Comparison of ENCODE assay signal across 6 worm cellular contexts in genomic region chrIII:10621208-10621607, ce11.
TF ChIP-seq lines count a peak whose summit lies in the region.

TSS of gene lron-10 (minus strand) at chrIII:10621369.
TSS of gene hpr-9 (plus strand) at chrIII:10621551.

TF ChIP-seq in whole organism, L1 larva, 84 proteins besides CTCF, POLR2A, EP300 and RAD21 (continued from another document and continues in another):
- no peak for TF ChIP-seq ets-5 (GFP tag; IDR thresholded peaks at IDR 0.05; lab: Robert Waterston, UW)
- peak; percentile 84 for TF ChIP-seq xbp-1 (tag; optimal IDR thresholded peaks at IDR 0.05; lab: Kevin White, UChicago)
- peak; percentile 94 for TF ChIP-seq sox-4 (tag; optimal IDR thresholded peaks at IDR 0.05; lab: Kevin White, UChicago)
- TF ChIP-seq pqm-1 (tag; optimal IDR thresholded peaks at IDR 0.05; lab: Kevin White, UChicago), result no peak
- peak; percentile 77 for TF ChIP-seq efl-3 (GFP tag; optimal IDR thresholded peaks at IDR 0.05; lab: Kevin White, UChicago)
- TF ChIP-seq nhr-77 (tag; optimal IDR thresholded peaks at IDR 0.05; lab: Kevin White, UChicago), result peak; percentile 46
- peak; percentile 91 for TF ChIP-seq nhr-20 (tag; optimal IDR thresholded peaks at IDR 0.05; lab: Kevin White, UChicago)
- peak; percentile 74 for TF ChIP-seq ceh-8 (GFP tag; optimal IDR thresholded peaks at IDR 0.05; lab: Kevin White, UChicago)
- peak; percentile 42 for TF ChIP-seq ztf-4 (tag; optimal IDR thresholded peaks at IDR 0.05; lab: Kevin White, UChicago)
- peak; percentile 70 for TF ChIP-seq unc-86 (tag; optimal IDR thresholded peaks at IDR 0.05; lab: Kevin White, UChicago)
- TF ChIP-seq egl-13 (tag; optimal IDR thresholded peaks at IDR 0.05; lab: Kevin White, UChicago), result peak; percentile 85
- peak; percentile 90 for TF ChIP-seq mab-9 (GFP tag; IDR thresholded peaks at IDR 0.05; lab: Robert Waterston, UW)
- TF ChIP-seq sptf-1 (tag; optimal IDR thresholded peaks at IDR 0.05; lab: Kevin White, UChicago), result no peak
- peak in 2 of 6 experiments; percentile 73 to 85 for TF ChIP-seq elt-3 (tag; optimal IDR thresholded peaks at IDR 0.05; lab: Kevin White, UChicago)
- TF ChIP-seq ceh-82 (tag; optimal IDR thresholded peaks at IDR 0.05; lab: Kevin White, UChicago), result peak in 2 of 3 experiments; percentile 36 to 66
- TF ChIP-seq ceh-88 (GFP tag; IDR thresholded peaks at IDR 0.05; lab: Robert Waterston, UW), result peak; percentile 61; the same call in 1 of the 2 replicates
- TF ChIP-seq ceh-90 (tag; optimal IDR thresholded peaks at IDR 0.05; lab: Kevin White, UChicago), result peak; percentile 93
- TF ChIP-seq nhr-19 (GFP tag; conservative IDR thresholded peaks at IDR 0.05; lab: Robert Waterston, UW), result peak; percentile 87
- TF ChIP-seq Y116A8C.19 (tag; optimal IDR thresholded peaks at IDR 0.05; lab: Kevin White, UChicago; ENCODE audit: borderline replicate concordance), result peak; percentile 87
- no peak for TF ChIP-seq unc-62 (GFP tag; optimal IDR thresholded peaks at IDR 0.05; lab: Kevin White, UChicago)
- no peak for TF ChIP-seq nhr-28 (tag; optimal IDR thresholded peaks at IDR 0.05; lab: Kevin White, UChicago)

TF ChIP-seq in whole organism, L2 larva, 48 proteins besides CTCF, POLR2A, EP300 and RAD21 (continued from another document and continues in another):
- TF ChIP-seq nhr-23 (tag; optimal IDR thresholded peaks at IDR 0.05; lab: Kevin White, UChicago), result no peak
- TF ChIP-seq F13H6.1 (tag; optimal IDR thresholded peaks at IDR 0.05; lab: Kevin White, UChicago), result peak; percentile 75
- TF ChIP-seq nhr-25 (tag; optimal IDR thresholded peaks at IDR 0.05; lab: Kevin White, UChicago), result peak; percentile 84
- no peak for TF ChIP-seq elt-3 (tag; optimal IDR thresholded peaks at IDR 0.05; lab: Kevin White, UChicago)
- TF ChIP-seq mab-5 (tag; optimal IDR thresholded peaks at IDR 0.05; lab: Kevin White, UChicago), result no peak
- TF ChIP-seq nhr-10 (tag; optimal IDR thresholded peaks at IDR 0.05; lab: Kevin White, UChicago), result no peak
- TF ChIP-seq unc-62 (GFP tag; optimal IDR thresholded peaks at IDR 0.05; lab: Kevin White, UChicago), result no peak
- TF ChIP-seq C34F6.9 (tag; optimal IDR thresholded peaks at IDR 0.05; lab: Kevin White, UChicago), result peak; percentile 69
- TF ChIP-seq nhr-11 (tag; optimal IDR thresholded peaks at IDR 0.05; lab: Kevin White, UChicago), result no peak
- no peak for TF ChIP-seq peb-1 (tag; optimal IDR thresholded peaks at IDR 0.05; lab: Kevin White, UChicago)
- TF ChIP-seq nhr-21 (tag; optimal IDR thresholded peaks at IDR 0.05; lab: Kevin White, UChicago), result peak; percentile 89
- no peak for TF ChIP-seq elt-1 (tag; optimal IDR thresholded peaks at IDR 0.05; lab: Kevin White, UChicago)
- TF ChIP-seq aly-2 (tag; optimal IDR thresholded peaks at IDR 0.05; lab: Kevin White, UChicago), result no peak
- TF ChIP-seq mdl-1 (tag; optimal IDR thresholded peaks at IDR 0.05; lab: Kevin White, UChicago), result peak in 1 of 2 experiments; percentile 1
- TF ChIP-seq egl-27 (tag; optimal IDR thresholded peaks at IDR 0.05; lab: Kevin White, UChicago), result peak; percentile 70
- peak; percentile 79 for TF ChIP-seq sem-4 (tag; optimal IDR thresholded peaks at IDR 0.05; lab: Kevin White, UChicago)
- no peak for TF ChIP-seq skn-1 (tag; optimal IDR thresholded peaks at IDR 0.05; lab: Kevin White, UChicago)
- TF ChIP-seq blmp-1 (tag; optimal IDR thresholded peaks at IDR 0.05; lab: Kevin White, UChicago; ENCODE audit: insufficient read depth), result peak; percentile 46
- TF ChIP-seq sma-3 (GFP tag; optimal IDR thresholded peaks at IDR 0.05; lab: Kevin White, UChicago), result peak; percentile 93
- peak; percentile 73 for TF ChIP-seq crh-2 (tag; optimal IDR thresholded peaks at IDR 0.05; lab: Kevin White, UChicago)
- peak; percentile 70 for TF ChIP-seq Y55F3AM.14 (GFP tag; optimal IDR thresholded peaks at IDR 0.05; lab: Kevin White, UChicago)
- no peak for TF ChIP-seq dmd-4 (tag; optimal IDR thresholded peaks at IDR 0.05; lab: Kevin White, UChicago)
- no peak for TF ChIP-seq nhr-77 (tag; optimal IDR thresholded peaks at IDR 0.05; lab: Kevin White, UChicago)

TF ChIP-seq in whole organism, L3 larva, 47 proteins besides CTCF, POLR2A, EP300 and RAD21 (continued from another document and continues in another):
- no peak for TF ChIP-seq egl-27 (tag; optimal IDR thresholded peaks at IDR 0.05; lab: Kevin White, UChicago)
- peak; percentile 95 for TF ChIP-seq nhr-23 (tag; optimal IDR thresholded peaks at IDR 0.05; lab: Kevin White, UChicago)
- peak; percentile 12 for TF ChIP-seq R02D3.7 (tag; optimal IDR thresholded peaks at IDR 0.05; lab: Kevin White, UChicago)
- peak; percentile 39 for TF ChIP-seq hmg-11 (tag; optimal IDR thresholded peaks at IDR 0.05; lab: Kevin White, UChicago)
- TF ChIP-seq aly-2 (tag; optimal IDR thresholded peaks at IDR 0.05; lab: Kevin White, UChicago), result no peak
- TF ChIP-seq jun-1 (tag; optimal IDR thresholded peaks at IDR 0.05; lab: Kevin White, UChicago), result no peak
- peak; percentile 25 for TF ChIP-seq unc-62 (GFP tag; optimal IDR thresholded peaks at IDR 0.05; lab: Kevin White, UChicago)
- TF ChIP-seq nhr-11 (tag; optimal IDR thresholded peaks at IDR 0.05; lab: Kevin White, UChicago), result no peak
- TF ChIP-seq ama-1 (optimal IDR thresholded peaks at IDR 0.05; lab: Kevin White, UChicago), result peak; percentile 36
- peak; percentile 19 for TF ChIP-seq snpc-4 (tag; optimal IDR thresholded peaks at IDR 0.05; lab: Kevin White, UChicago)
- no peak for TF ChIP-seq nhr-237 (tag; optimal IDR thresholded peaks at IDR 0.05; lab: Kevin White, UChicago)
- TF ChIP-seq ceh-16 (tag; optimal IDR thresholded peaks at IDR 0.05; lab: Kevin White, UChicago), result no peak
- peak; percentile 2 for TF ChIP-seq pqm-1 (tag; optimal IDR thresholded peaks at IDR 0.05; lab: Kevin White, UChicago)
- peak; percentile 94 for TF ChIP-seq nhr-43 (tag; optimal IDR thresholded peaks at IDR 0.05; lab: Kevin White, UChicago; ENCODE audit: poor library complexity, severe bottlenecking)
- TF ChIP-seq mdl-1 (tag; optimal IDR thresholded peaks at IDR 0.05; lab: Kevin White, UChicago), result no peak
- TF ChIP-seq lsy-12 (tag; optimal IDR thresholded peaks at IDR 0.05; lab: Kevin White, UChicago), result peak; percentile 62
- TF ChIP-seq lin-15B (tag; optimal IDR thresholded peaks at IDR 0.05; lab: Kevin White, UChicago), result peak; percentile 67
- TF ChIP-seq unc-39 (tag; optimal IDR thresholded peaks at IDR 0.05; lab: Kevin White, UChicago), result no peak
- peak; percentile 65 for TF ChIP-seq pha-4 (tag; optimal IDR thresholded peaks at IDR 0.05; lab: Kevin White, UChicago)
- TF ChIP-seq ztf-4 (tag; optimal IDR thresholded peaks at IDR 0.05; lab: Kevin White, UChicago), result no peak
- TF ChIP-seq mml-1 (tag; optimal IDR thresholded peaks at IDR 0.05; lab: Kevin White, UChicago), result no peak
- TF ChIP-seq ceh-82 (tag; optimal IDR thresholded peaks at IDR 0.05; lab: Kevin White, UChicago), result no peak
- no peak for TF ChIP-seq nhr-77 (tag; optimal IDR thresholded peaks at IDR 0.05; lab: Kevin White, UChicago)
- no peak for TF ChIP-seq nhr-67 (tag; optimal IDR thresholded peaks at IDR 0.05; lab: Kevin White, UChicago)

TF ChIP-seq in whole organism, L4 larva, 104 proteins besides CTCF, POLR2A, EP300 and RAD21 (continued from another document and continues in another):
- TF ChIP-seq ceh-20 (GFP tag; IDR thresholded peaks at IDR 0.05; lab: Robert Waterston, UW), result peak; percentile 74
- TF ChIP-seq ceh-32 (tag; optimal IDR thresholded peaks at IDR 0.05; lab: Kevin White, UChicago; ENCODE audit: poor library complexity), result no peak
- TF ChIP-seq madf-9 (GFP tag; conservative IDR thresholded peaks at IDR 0.05; lab: Robert Waterston, UW), result peak; percentile 83; the same call in 1 of the 2 replicates
- peak; percentile 18 for TF ChIP-seq nhr-6 (tag; optimal IDR thresholded peaks at IDR 0.05; lab: Kevin White, UChicago)
- TF ChIP-seq ZK546.5 (tag; optimal IDR thresholded peaks at IDR 0.05; lab: Kevin White, UChicago), result no peak
- no peak for TF ChIP-seq ctbp-1 (GFP tag; IDR thresholded peaks at IDR 0.05; lab: Robert Waterston, UW)
- TF ChIP-seq zip-2 (tag; optimal IDR thresholded peaks at IDR 0.05; lab: Kevin White, UChicago), result peak; percentile 32
- TF ChIP-seq zip-11 (GFP tag; IDR thresholded peaks at IDR 0.05; lab: Robert Waterston, UW), result no peak
- TF ChIP-seq madf-5 (GFP tag; IDR thresholded peaks at IDR 0.05; lab: Robert Waterston, UW), result 0 out of 4 replicates have a peak, but pooled peaks of 1 of the 2 experiments have one; percentile 17
- no peak for TF ChIP-seq saeg-2 (GFP tag; IDR thresholded peaks at IDR 0.05; lab: Robert Waterston, UW)
- TF ChIP-seq mes-2 (tag; optimal IDR thresholded peaks at IDR 0.05; lab: Kevin White, UChicago; ENCODE audit: poor library complexity, severe bottlenecking), result peak; percentile 99
- TF ChIP-seq rbr-2 (tag; optimal IDR thresholded peaks at IDR 0.05; lab: Kevin White, UChicago), result peak; percentile 61
- TF ChIP-seq F44E2.7 (GFP tag; IDR thresholded peaks at IDR 0.05; lab: Robert Waterston, UW), result no peak
- TF ChIP-seq hmg-1.1 (GFP tag; IDR thresholded peaks at IDR 0.05; lab: Robert Waterston, UW), result peak; percentile 40
- no peak for TF ChIP-seq nhr-10 (tag; optimal IDR thresholded peaks at IDR 0.05; lab: Kevin White, UChicago)
- TF ChIP-seq cey-2 (tag; optimal IDR thresholded peaks at IDR 0.05; lab: Kevin White, UChicago; ENCODE audit: borderline replicate concordance, insufficient read depth), result no peak
- peak; percentile 29 for TF ChIP-seq sdz-12 (GFP tag; optimal IDR thresholded peaks at IDR 0.05; lab: Kevin White, UChicago)
- peak; percentile 23 for TF ChIP-seq nhr-77 (tag; optimal IDR thresholded peaks at IDR 0.05; lab: Kevin White, UChicago)
- peak; percentile 25; the same call in 1 of the 2 replicates for TF ChIP-seq ceh-44 (GFP tag; IDR thresholded peaks at IDR 0.05; lab: Robert Waterston, UW)
- 0 out of 2 replicates have a peak, but pooled peaks have one; percentile 43 for TF ChIP-seq zfp-3 (GFP tag; conservative IDR thresholded peaks at IDR 0.05; lab: Robert Waterston, UW)
- TF ChIP-seq daf-12 (tag; optimal IDR thresholded peaks at IDR 0.05; lab: Kevin White, UChicago), result no peak
- no peak for TF ChIP-seq ztf-11 (tag; optimal IDR thresholded peaks at IDR 0.05; lab: Kevin White, UChicago)

TF ChIP-seq in whole organism, late embryonic, 69 proteins besides CTCF, POLR2A, EP300 and RAD21 (continued from another document and continues in another):
- no peak for TF ChIP-seq pros-1 (tag; optimal IDR thresholded peaks at IDR 0.05; lab: Kevin White, UChicago)
- TF ChIP-seq sdc-2 (tag; optimal IDR thresholded peaks at IDR 0.05; lab: Kevin White, UChicago), result no peak
- no peak for TF ChIP-seq npax-4 (tag; optimal IDR thresholded peaks at IDR 0.05; lab: Kevin White, UChicago)
- TF ChIP-seq dmd-4 (tag; optimal IDR thresholded peaks at IDR 0.05; lab: Kevin White, UChicago; ENCODE audit: borderline replicate concordance), result no peak
- no peak for TF ChIP-seq ttx-3 (tag; optimal IDR thresholded peaks at IDR 0.05; lab: Kevin White, UChicago)
- TF ChIP-seq pha-2 (tag; optimal IDR thresholded peaks at IDR 0.05; lab: Kevin White, UChicago), result no peak
- no peak for TF ChIP-seq hlh-13 (GFP tag; optimal IDR thresholded peaks at IDR 0.05; lab: Kevin White, UChicago)
- no peak for TF ChIP-seq ceh-19 (GFP tag; optimal IDR thresholded peaks at IDR 0.05; lab: Kevin White, UChicago)
- no peak for TF ChIP-seq pat-9 (tag; optimal IDR thresholded peaks at IDR 0.05; lab: Kevin White, UChicago)
- TF ChIP-seq F13H6.1 (tag; optimal IDR thresholded peaks at IDR 0.05; lab: Kevin White, UChicago), result peak; percentile 57
- no peak for TF ChIP-seq unc-86 (tag; optimal IDR thresholded peaks at IDR 0.05; lab: Kevin White, UChicago)
- no peak for TF ChIP-seq gmeb-2 (tag; optimal IDR thresholded peaks at IDR 0.05; lab: Kevin White, UChicago)
- TF ChIP-seq pha-4 (tag; optimal IDR thresholded peaks at IDR 0.05; lab: Kevin White, UChicago), result no peak
- TF ChIP-seq unc-3 (GFP tag; conservative IDR thresholded peaks at IDR 0.05; lab: Robert Waterston, UW), result no peak
- TF ChIP-seq unc-3 (tag; optimal IDR thresholded peaks at IDR 0.05; lab: Kevin White, UChicago), result peak; percentile 34
- peak; percentile 55 for TF ChIP-seq zip-5 (tag; optimal IDR thresholded peaks at IDR 0.05; lab: Kevin White, UChicago)
- TF ChIP-seq ceh-6 (GFP tag; optimal IDR thresholded peaks at IDR 0.05; lab: Kevin White, UChicago), result no peak
- peak; percentile 10 for TF ChIP-seq hlh-8 (tag; optimal IDR thresholded peaks at IDR 0.05; lab: Kevin White, UChicago)
- peak; percentile 84 for TF ChIP-seq tbx-2 (tag; optimal IDR thresholded peaks at IDR 0.05; lab: Kevin White, UChicago)
- no peak for TF ChIP-seq C38D4.7 (GFP tag; optimal IDR thresholded peaks at IDR 0.05; lab: Kevin White, UChicago)
- no peak for TF ChIP-seq pag-3 (tag; optimal IDR thresholded peaks at IDR 0.05; lab: Kevin White, UChicago; ENCODE audit: borderline replicate concordance)
- no peak for TF ChIP-seq ceh-18 (tag; optimal IDR thresholded peaks at IDR 0.05; lab: Kevin White, UChicago)
- TF ChIP-seq madf-2 (tag; optimal IDR thresholded peaks at IDR 0.05; lab: Kevin White, UChicago), result no peak
- TF ChIP-seq elt-4 (tag; optimal IDR thresholded peaks at IDR 0.05; lab: Kevin White, UChicago), result no peak
- no peak for TF ChIP-seq ama-1 (optimal IDR thresholded peaks at IDR 0.05; lab: Kevin White, UChicago)
- no peak for TF ChIP-seq ztf-16 (tag; optimal IDR thresholded peaks at IDR 0.05; lab: Kevin White, UChicago)
- no peak for TF ChIP-seq pqm-1 (tag; optimal IDR thresholded peaks at IDR 0.05; lab: Kevin White, UChicago)

TF ChIP-seq in whole organism, young adult, 124 proteins besides CTCF, POLR2A, EP300 and RAD21 (continued from another document and continues in another):
- TF ChIP-seq snpc-4 (GFP tag; optimal IDR thresholded peaks at IDR 0.05; lab: Kevin White, UChicago), result no peak
- TF ChIP-seq snpc-4 (tag; optimal IDR thresholded peaks at IDR 0.05; lab: Kevin White, UChicago), result peak in 2 of 4 experiments; percentile 14 to 32
- peak; percentile 49 for TF ChIP-seq ceh-91 (GFP tag; IDR thresholded peaks at IDR 0.05; lab: Robert Waterston, UW)
- TF ChIP-seq ztf-28 (GFP tag; IDR thresholded peaks at IDR 0.05; lab: Robert Waterston, UW), result 0 out of 2 replicates have a peak, but pooled peaks have one; percentile 58
- no peak for TF ChIP-seq fkh-3 (tag; optimal IDR thresholded peaks at IDR 0.05; lab: Kevin White, UChicago)
- 0 out of 2 replicates have a peak, but pooled peaks have one; percentile 23 for TF ChIP-seq egl-18 (GFP tag; IDR thresholded peaks at IDR 0.05; lab: Robert Waterston, UW)
- TF ChIP-seq hrde-1 (tag; optimal IDR thresholded peaks at IDR 0.05; lab: Kevin White, UChicago; ENCODE audit: borderline replicate concordance), result peak; percentile 14
- peak; percentile 76 for TF ChIP-seq rcor-1 (GFP tag; IDR thresholded peaks at IDR 0.05; lab: Robert Waterston, UW)
- TF ChIP-seq lsl-1 (GFP tag; optimal IDR thresholded peaks at IDR 0.05; lab: Kevin White, UChicago), result peak; percentile 53
- peak; percentile 46; the same call in 1 of the 2 replicates for TF ChIP-seq C06A6.2 (GFP tag; conservative IDR thresholded peaks at IDR 0.05; lab: Robert Waterston, UW)
- no peak for TF ChIP-seq attf-6 (GFP tag; IDR thresholded peaks at IDR 0.05; lab: Robert Waterston, UW)
- no peak for TF ChIP-seq hlh-26 (GFP tag; conservative IDR thresholded peaks at IDR 0.05; lab: Robert Waterston, UW)
- 0 out of 2 replicates have a peak, but pooled peaks have one; percentile 27 for TF ChIP-seq ztf-6 (GFP tag; IDR thresholded peaks at IDR 0.05; lab: Robert Waterston, UW)
- no peak for TF ChIP-seq ets-4 (GFP tag; optimal IDR thresholded peaks at IDR 0.05; lab: Kevin White, UChicago)
- TF ChIP-seq nhr-120 (GFP tag; IDR thresholded peaks at IDR 0.05; lab: Robert Waterston, UW), result no peak
- peak; percentile 60 for TF ChIP-seq zfh-2 (GFP tag; conservative IDR thresholded peaks at IDR 0.05; lab: Robert Waterston, UW)
- peak; percentile 53; the same call in 1 of the 2 replicates for TF ChIP-seq lin-26 (GFP tag; IDR thresholded peaks at IDR 0.05; lab: Robert Waterston, UW)
- no peak for TF ChIP-seq rpc-1 (optimal IDR thresholded peaks at IDR 0.05; lab: Kevin White, UChicago)
- TF ChIP-seq rpc-1 (tag; optimal IDR thresholded peaks at IDR 0.05; lab: Kevin White, UChicago), result no peak
- no peak for TF ChIP-seq cebp-1 (GFP tag; IDR thresholded peaks at IDR 0.05; lab: Robert Waterston, UW)
- TF ChIP-seq cebp-1 (tag; optimal IDR thresholded peaks at IDR 0.05; lab: Kevin White, UChicago), result peak; percentile 63
- peak; percentile 77 for TF ChIP-seq ceh-27 (GFP tag; optimal IDR thresholded peaks at IDR 0.05; lab: Kevin White, UChicago)
- TF ChIP-seq nhr-80 (tag; optimal IDR thresholded peaks at IDR 0.05; lab: Kevin White, UChicago), result peak; percentile 11
- TF ChIP-seq nfyb-1 (GFP tag; IDR thresholded peaks at IDR 0.05; lab: Robert Waterston, UW), result peak; percentile 58
- TF ChIP-seq Y53F4B.3 (GFP tag; IDR thresholded peaks at IDR 0.05; lab: Robert Waterston, UW), result no peak
- TF ChIP-seq B0019.2 (GFP tag; conservative IDR thresholded peaks at IDR 0.05; lab: Robert Waterston, UW), result peak; percentile 66; the same call in 1 of the 2 replicates
- TF ChIP-seq let-526 (GFP tag; IDR thresholded peaks at IDR 0.05; lab: Robert Waterston, UW), result peak; percentile 48; the same call in 1 of the 2 replicates
- TF ChIP-seq aptf-3 (GFP tag; IDR thresholded peaks at IDR 0.05; lab: Robert Waterston, UW), result no peak
